Worm (Caenorhabditis elegans): ENCODE data around the gene paic-1.

Gene paic-1

DNA sequence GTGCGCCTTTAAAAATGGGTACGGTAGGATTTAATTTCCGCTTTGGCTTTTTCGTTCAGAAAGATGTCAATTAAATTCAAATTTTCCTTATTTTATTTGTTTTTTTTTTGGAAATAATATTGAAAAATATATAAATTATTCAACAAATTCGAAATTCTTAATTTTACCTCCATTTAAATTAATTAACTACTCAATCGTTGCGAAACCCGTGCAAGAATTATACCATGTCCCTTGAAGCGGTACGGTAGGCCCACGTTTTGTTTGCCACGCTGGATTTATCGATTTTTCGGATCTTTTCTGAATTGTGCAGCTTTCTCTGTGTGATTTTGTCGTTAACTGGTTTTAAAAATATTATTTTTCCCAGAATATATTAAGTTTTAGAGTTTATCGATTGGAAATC lies 51.9 kb downstream of the paic-1 start, which contains the start of gene Y52E8A.2:
Gene Y52E8A.2, plus strand, starts transcription at position 382 of the 400 bp plus-strand sequence.
- TF ChIP-seq scrt-1 (GFP tag; IDR thresholded peaks at IDR 0.05) (no peak), hmbx-1 (tag; optimal IDR thresholded peaks at IDR 0.05) (no peak), tbx-37 (GFP tag; conservative IDR thresholded peaks at IDR 0.05) (no peak), hmg-4 (GFP tag; optimal IDR thresholded peaks at IDR 0.05) (no peak), ets-7 (tag; optimal IDR thresholded peaks at IDR 0.05) (no peak), tbx-11 (GFP tag; IDR thresholded peaks at IDR 0.05) (no peak), tra-4 (tag; optimal IDR thresholded peaks at IDR 0.05) (no peak), ceh-13 (GFP tag; optimal IDR thresholded peaks at IDR 0.05) (no peak), ceh-36 (tag; optimal IDR thresholded peaks at IDR 0.05) (no peak), ama-1 (optimal IDR thresholded peaks at IDR 0.05) (no peak), aly-1 (tag; optimal IDR thresholded peaks at IDR 0.05) (no peak), flt-1 (GFP tag; IDR thresholded peaks at IDR 0.05) (no peak), B0310.2 (tag; optimal IDR thresholded peaks at IDR 0.05) (no peak), F13C5.2 (tag; optimal IDR thresholded peaks at IDR 0.05) (no peak), sea-1 (GFP tag; conservative IDR thresholded peaks at IDR 0.05) (no peak), hnd-1 (tag; optimal IDR thresholded peaks at IDR 0.05) (no peak), pes-1 (GFP tag; IDR thresholded peaks at IDR 0.05) (no peak)
